Worm (Caenorhabditis elegans) whole organism, L4/young adult: Measurements from ENCODE around the gene rpc-2.

Experiments used
- dao-5 ChIP-seq: sonication (generic microtip); optimal IDR thresholded peaks from 2 replicates; lab custom pipeline; 2016; ENCODE audit warnings: missing genotype, missing genetic modification characterization, moderate library complexity, missing compliant biosample characterization
- him-1 ChIP-seq: sonication (generic microtip); optimal IDR thresholded peaks from 2 replicates; lab custom pipeline; 2016; ENCODE audit warnings: missing genotype, missing genetic modification reagents, missing genetic modification characterization, missing compliant biosample characterization

DNA sequence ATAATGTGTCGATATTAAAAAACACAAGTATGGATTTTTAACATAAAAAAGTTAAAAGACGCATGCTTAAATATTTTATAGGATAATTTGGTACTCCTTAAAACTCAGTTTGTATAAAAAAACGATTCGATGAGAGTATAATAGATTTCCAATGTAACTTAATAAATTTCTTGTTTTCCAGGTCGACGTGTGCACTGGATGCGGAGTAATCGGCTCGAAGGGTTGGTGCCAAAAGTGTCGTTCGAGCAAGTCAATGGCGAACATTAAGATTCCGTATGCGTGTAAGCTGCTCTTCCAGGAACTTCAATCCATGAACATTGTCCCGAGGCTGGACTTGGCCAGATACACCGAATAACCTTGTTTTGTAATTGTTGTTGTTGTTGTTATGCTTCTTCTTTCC, 7.2 kb downstream of the rpc-2 start:
- TF ChIP-seq him-1 (no peak), dao-5 (tag; lab: Kevin White, UChicago) (no peak)
